Fruit fly (Drosophila melanogaster): ENCODE results near the gene Tango14.

DNA sequence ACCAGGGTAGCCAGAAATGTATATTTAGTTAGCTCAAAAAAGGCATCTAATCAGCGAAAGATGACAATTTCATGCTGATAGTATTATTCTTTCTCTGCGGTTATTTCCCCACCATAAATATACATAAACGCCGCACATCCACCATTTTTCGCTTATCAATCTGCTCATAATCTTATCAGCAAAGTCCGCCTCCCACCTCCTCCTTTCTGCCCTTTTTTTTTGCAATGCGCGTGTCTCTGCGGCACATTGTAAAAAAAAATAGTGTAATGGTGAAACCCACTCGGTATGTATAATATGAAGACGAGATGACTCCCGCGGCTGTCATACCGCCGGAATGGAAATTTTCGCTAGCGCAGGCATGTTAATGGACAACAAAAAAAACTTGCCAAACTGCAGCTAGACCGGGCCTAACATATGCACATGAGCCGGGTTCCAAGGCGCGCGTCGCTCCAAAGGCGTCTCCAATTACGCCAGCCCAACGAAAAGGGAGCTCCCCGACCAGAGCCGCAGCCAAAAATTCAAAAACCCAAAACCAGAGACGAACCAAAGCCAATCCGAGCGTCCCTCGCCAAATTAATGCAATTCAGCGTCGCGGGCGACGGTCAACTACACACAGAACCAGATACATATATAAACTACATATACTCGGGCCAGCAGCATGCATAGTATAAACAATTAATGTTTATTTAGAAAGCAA, 38.1 kb upstream of the Tango14 start:
- TF ChIP-seq CG8478 (optimal IDR thresholded peaks at IDR 0.05) (no peak), CTCF (optimal IDR thresholded peaks at IDR 0.05) (no peak)

Data from S2 (cell line).